Worm (Caenorhabditis elegans): ENCODE results near the gene spn-4.

ce11 chrV:6796264-6796663 is 11.6 kb upstream of the spn-4 start:
- TF ChIP-seq tra-4 (tag; optimal IDR thresholded peaks at IDR 0.05) (no peak), ama-1 (optimal IDR thresholded peaks at IDR 0.05) (no peak), hnd-1 (tag; optimal IDR thresholded peaks at IDR 0.05) (no peak), flt-1 (GFP tag; IDR thresholded peaks at IDR 0.05) (no peak), hmg-4 (GFP tag; optimal IDR thresholded peaks at IDR 0.05) (no peak)
